Fruit fly (Drosophila melanogaster) whole organism, embryonic: ENCODE results near the gene CG13299.

Experiments used
- Abd-B ChIP-seq: fragments of 200-800 bp; sonication (Bioruptor generic); optimal IDR thresholded peaks from 2 replicates; lab custom pipeline; 2018; ENCODE audit warnings: missing biosample characterization, mild to moderate bottlenecking, missing genetic modification characterization, moderate library complexity
- Ada2b ChIP-seq: fragments of 200-800 bp; sonication (Bioruptor generic); IDR thresholded peaks from 2 replicates; pipeline ENCODE4 v1.3.6; 2022; ENCODE audit warnings: missing biosample characterization, missing genetic modification characterization
- Asciz ChIP-seq: fragments of 200-800 bp; sonication (Bioruptor generic); optimal IDR thresholded peaks from 2 replicates; lab custom pipeline; 2017; ENCODE audit warnings: missing biosample characterization, mild to moderate bottlenecking, missing genetic modification characterization, missing genetic modification reagents
- Atf6 ChIP-seq: fragments of 200-800 bp; sonication (Bioruptor generic); IDR thresholded peaks from 2 replicates; pipeline ENCODE4 v1.3.6; 2022; ENCODE audit warnings: missing biosample characterization, missing genetic modification characterization
- CG10274 ChIP-seq: fragments of 200-800 bp; sonication (Bioruptor generic); optimal IDR thresholded peaks from 3 replicates; lab custom pipeline; 2017; ENCODE audit warnings: missing biosample characterization, mild to moderate bottlenecking, missing genetic modification characterization
- CG10462 ChIP-seq: fragments of 200-800 bp; sonication (Bioruptor generic); optimal IDR thresholded peaks from 2 replicates; lab custom pipeline; 2016; ENCODE audit warnings: missing biosample characterization, missing genetic modification characterization
- CG10959 ChIP-seq: fragments of 200-800 bp; sonication (Bioruptor generic); IDR thresholded peaks from 2 replicates; pipeline ENCODE4 v1.3.6; 2022; ENCODE audit warnings: missing biosample characterization, missing genetic modification characterization
- CG11398 ChIP-seq: fragments of 200-800 bp; sonication (Bioruptor generic); optimal IDR thresholded peaks from 2 replicates; lab custom pipeline; 2016; ENCODE audit warnings: missing biosample characterization, missing genetic modification characterization
- CG11560 ChIP-seq: fragments of 200-800 bp; sonication (Bioruptor generic); IDR thresholded peaks from 3 replicates; pipeline ENCODE4 v1.3.6; 2022; ENCODE audit warnings: missing biosample characterization, missing genetic modification characterization
- CG12104 ChIP-seq: fragments of 200-800 bp; sonication (Bioruptor generic); optimal IDR thresholded peaks from 3 replicates; lab custom pipeline; 2016; ENCODE audit warnings: missing biosample characterization, missing genetic modification characterization
- CG12236 ChIP-seq: fragments of 200-800 bp; sonication (Bioruptor generic); optimal IDR thresholded peaks from 2 replicates; lab custom pipeline; 2016; ENCODE audit warnings: missing biosample characterization, missing genetic modification characterization
- CG12391 ChIP-seq: fragments of 200-800 bp; sonication (Bioruptor generic); optimal IDR thresholded peaks from 3 replicates; lab custom pipeline; 2018; ENCODE audit warnings: missing biosample characterization, mild to moderate bottlenecking, missing genetic modification characterization, moderate library complexity
- CG15479 ChIP-seq: fragments of 200-800 bp; sonication (Bioruptor generic); optimal IDR thresholded peaks from 3 replicates; lab custom pipeline; 2019; ENCODE audit warnings: missing biosample characterization, mild to moderate bottlenecking, missing genetic modification characterization, moderate library complexity
- CG15696 ChIP-seq: fragments of 200-800 bp; sonication (Bioruptor generic); optimal IDR thresholded peaks from 2 replicates; lab custom pipeline; 2019; ENCODE audit warnings: missing biosample characterization, mild to moderate bottlenecking, missing genetic modification characterization, moderate library complexity
- CG33213 ChIP-seq: fragments of 200-800 bp; sonication (Bioruptor generic); optimal IDR thresholded peaks from 3 replicates; lab custom pipeline; 2016; ENCODE audit warnings: missing biosample characterization, missing genetic modification characterization
- CG4328 ChIP-seq: fragments of 200-800 bp; sonication (Bioruptor generic); optimal IDR thresholded peaks from 3 replicates; lab custom pipeline; 2017; ENCODE audit warnings: missing biosample characterization, missing genetic modification reagents, missing genetic modification characterization
- CG4404 ChIP-seq: fragments of 200-800 bp; sonication (Bioruptor generic); IDR thresholded peaks from 2 replicates; pipeline ENCODE4 v1.3.6; 2022; ENCODE audit warnings: missing biosample characterization, missing genetic modification characterization
- CG4820 ChIP-seq: fragments of 200-800 bp; sonication (Bioruptor generic); optimal IDR thresholded peaks from 3 replicates; lab custom pipeline; 2016; ENCODE audit warnings: missing biosample characterization, missing genetic modification characterization
- CrebB ChIP-seq: fragments of 200-800 bp; sonication (Bioruptor generic); optimal IDR thresholded peaks from 3 replicates; lab custom pipeline; 2018; ENCODE audit warnings: missing biosample characterization, mild to moderate bottlenecking, missing genetic modification characterization
- D19B ChIP-seq: fragments of 200-800 bp; sonication (Bioruptor generic); optimal IDR thresholded peaks from 2 replicates; lab custom pipeline; 2017; ENCODE audit warnings: missing biosample characterization, mild to moderate bottlenecking, missing genetic modification characterization
- Dad ChIP-seq: fragments of 200-800 bp; sonication (Bioruptor generic); optimal IDR thresholded peaks from 3 replicates; lab custom pipeline; 2016; ENCODE audit warnings: missing biosample characterization, missing genetic modification characterization
- Dip2 ChIP-seq: fragments of 200-800 bp; sonication (Bioruptor generic); IDR thresholded peaks from 2 replicates; pipeline ENCODE4 v1.3.6; 2022; ENCODE audit warnings: missing biosample characterization, missing genetic modification characterization
- Doc3 ChIP-seq: fragments of 200-800 bp; sonication (Bioruptor generic); IDR thresholded peaks from 3 replicates; pipeline ENCODE4 v1.3.6; 2022; ENCODE audit warnings: missing biosample characterization, missing genetic modification characterization; ENCODE audit not compliant: partially characterized antibody
- Elba2 ChIP-seq: fragments of 200-800 bp; sonication (Bioruptor generic); optimal IDR thresholded peaks from 3 replicates; lab custom pipeline; 2016; ENCODE audit warnings: missing biosample characterization, missing genetic modification characterization
- HmgD ChIP-seq: fragments of 200-800 bp; sonication (Bioruptor generic); optimal IDR thresholded peaks from 3 replicates; lab custom pipeline; 2016; ENCODE audit warnings: missing biosample characterization, missing genetic modification characterization
- Jarid2 ChIP-seq: fragments of 200-800 bp; sonication (Bioruptor generic); optimal IDR thresholded peaks from 3 replicates; lab custom pipeline; 2017; ENCODE audit warnings: mild to moderate bottlenecking, missing biosample characterization, missing genetic modification reagents, missing genetic modification characterization
- MESR4 ChIP-seq: fragments of 200-800 bp; sonication (Bioruptor generic); optimal IDR thresholded peaks from 2 replicates; lab custom pipeline; 2018; ENCODE audit warnings: missing biosample characterization, mild to moderate bottlenecking, missing genetic modification characterization, moderate library complexity
- NC2β ChIP-seq: fragments of 200-800 bp; sonication (Bioruptor generic); optimal IDR thresholded peaks from 2 replicates; lab custom pipeline; 2016; ENCODE audit warnings: missing biosample characterization, missing genetic modification characterization
- NK7.1 ChIP-seq: fragments of 200-800 bp; sonication (Bioruptor generic); optimal IDR thresholded peaks from 3 replicates; lab custom pipeline; 2016; ENCODE audit warnings: missing biosample characterization, missing genetic modification characterization
- Rx ChIP-seq: fragments of 200-800 bp; sonication (Bioruptor generic); IDR thresholded peaks from 2 replicates; pipeline ENCODE4 v1.3.6; 2022; ENCODE audit warnings: missing biosample characterization, missing genetic modification characterization
- Side ChIP-seq: fragments of 200-800 bp; sonication (Bioruptor generic); optimal IDR thresholded peaks from 2 replicates; lab custom pipeline; 2016; ENCODE audit warnings: missing biosample characterization, missing genetic modification characterization
- Sox100B ChIP-seq: fragments of 200-800 bp; sonication (Bioruptor generic); optimal IDR thresholded peaks from 3 replicates; lab custom pipeline; 2018; ENCODE audit warnings: missing biosample characterization, mild to moderate bottlenecking, missing genetic modification characterization
- Spps ChIP-seq: fragments of 200-800 bp; sonication (Bioruptor generic); optimal IDR thresholded peaks from 2 replicates; lab custom pipeline; 2018; ENCODE audit warnings: missing biosample characterization, mild to moderate bottlenecking, missing genetic modification characterization
- Tbp ChIP-seq: fragments of >200 bp; optimal IDR thresholded peaks from 2 replicates; lab custom pipeline; 2018; ENCODE audit warnings: missing biosample characterization, missing genetic modification characterization
- btn ChIP-seq: fragments of 200-800 bp; sonication (Bioruptor generic); optimal IDR thresholded peaks from 2 replicates; lab custom pipeline; 2016; ENCODE audit warnings: missing biosample characterization, missing genetic modification characterization
- cwo ChIP-seq: fragments of 200-800 bp; sonication (Bioruptor generic); optimal IDR thresholded peaks from 3 replicates; lab custom pipeline; 2017; ENCODE audit warnings: missing biosample characterization, missing genetic modification characterization, mild to moderate bottlenecking, moderate library complexity, missing genetic modification reagents
- danr ChIP-seq: fragments of 200-800 bp; sonication (Bioruptor generic); IDR thresholded peaks from 2 replicates; pipeline ENCODE4 v1.3.6; 2022; ENCODE audit warnings: missing biosample characterization, missing genetic modification characterization
- fd64A ChIP-seq: fragments of 200-800 bp; sonication (Bioruptor generic); optimal IDR thresholded peaks from 3 replicates; lab custom pipeline; 2018; ENCODE audit warnings: missing biosample characterization, mild to moderate bottlenecking, missing genetic modification characterization
- grau ChIP-seq: fragments of 200-800 bp; optimal IDR thresholded peaks from 3 replicates; lab custom pipeline; 2019; ENCODE audit warnings: missing biosample characterization, mild to moderate bottlenecking, missing genetic modification characterization, moderate library complexity
- gro ChIP-seq: fragments of 200-800 bp; sonication (Bioruptor generic); optimal IDR thresholded peaks from 2 replicates; lab custom pipeline; 2016; ENCODE audit warnings: missing biosample characterization, missing genetic modification characterization
- h ChIP-seq: fragments of >200 bp; optimal IDR thresholded peaks from 2 replicates; lab custom pipeline; 2017
- her ChIP-seq: fragments of 200-800 bp; sonication (Bioruptor generic); optimal IDR thresholded peaks from 2 replicates; lab custom pipeline; 2016; ENCODE audit warnings: missing biosample characterization, missing genetic modification characterization
- lbe ChIP-seq: fragments of 200-800 bp; sonication (Bioruptor generic); optimal IDR thresholded peaks from 2 replicates; lab custom pipeline; 2016; ENCODE audit warnings: missing biosample characterization, mild to moderate bottlenecking, missing genetic modification characterization
- pb ChIP-seq: fragments of 200-800 bp; sonication (Bioruptor generic); optimal IDR thresholded peaks from 3 replicates; lab custom pipeline; 2016; ENCODE audit warnings: missing biosample characterization, missing genetic modification characterization
- pfk ChIP-seq: fragments of 200-800 bp; sonication (Bioruptor generic); optimal IDR thresholded peaks from 2 replicates; lab custom pipeline; 2018; ENCODE audit warnings: missing biosample characterization, mild to moderate bottlenecking, missing genetic modification characterization, moderate library complexity
- pnt ChIP-seq: fragments of 200-800 bp; sonication (Bioruptor generic); optimal IDR thresholded peaks from 3 replicates; lab custom pipeline; 2016; ENCODE audit warnings: missing biosample characterization, missing genetic modification characterization
- pzg ChIP-seq: fragments of 200-800 bp; sonication (Bioruptor generic); optimal IDR thresholded peaks from 3 replicates; lab custom pipeline; 2018; ENCODE audit warnings: missing biosample characterization, mild to moderate bottlenecking, missing genetic modification characterization, moderate library complexity
- repo ChIP-seq: fragments of 200-800 bp; sonication (Bioruptor generic); optimal IDR thresholded peaks from 2 replicates; lab custom pipeline; 2016; ENCODE audit warnings: missing biosample characterization, missing genetic modification characterization
- stc ChIP-seq: fragments of 200-800 bp; sonication (Bioruptor generic); IDR thresholded peaks from 2 replicates; pipeline ENCODE4 v1.3.6; 2022; ENCODE audit warnings: missing biosample characterization, missing genetic modification characterization
- wdn ChIP-seq: fragments of 200-800 bp; sonication (Bioruptor generic); IDR thresholded peaks from 2 replicates; pipeline ENCODE4 v1.3.6; 2022; ENCODE audit warnings: missing biosample characterization, missing genetic modification characterization

Gene CG13299

DNA sequence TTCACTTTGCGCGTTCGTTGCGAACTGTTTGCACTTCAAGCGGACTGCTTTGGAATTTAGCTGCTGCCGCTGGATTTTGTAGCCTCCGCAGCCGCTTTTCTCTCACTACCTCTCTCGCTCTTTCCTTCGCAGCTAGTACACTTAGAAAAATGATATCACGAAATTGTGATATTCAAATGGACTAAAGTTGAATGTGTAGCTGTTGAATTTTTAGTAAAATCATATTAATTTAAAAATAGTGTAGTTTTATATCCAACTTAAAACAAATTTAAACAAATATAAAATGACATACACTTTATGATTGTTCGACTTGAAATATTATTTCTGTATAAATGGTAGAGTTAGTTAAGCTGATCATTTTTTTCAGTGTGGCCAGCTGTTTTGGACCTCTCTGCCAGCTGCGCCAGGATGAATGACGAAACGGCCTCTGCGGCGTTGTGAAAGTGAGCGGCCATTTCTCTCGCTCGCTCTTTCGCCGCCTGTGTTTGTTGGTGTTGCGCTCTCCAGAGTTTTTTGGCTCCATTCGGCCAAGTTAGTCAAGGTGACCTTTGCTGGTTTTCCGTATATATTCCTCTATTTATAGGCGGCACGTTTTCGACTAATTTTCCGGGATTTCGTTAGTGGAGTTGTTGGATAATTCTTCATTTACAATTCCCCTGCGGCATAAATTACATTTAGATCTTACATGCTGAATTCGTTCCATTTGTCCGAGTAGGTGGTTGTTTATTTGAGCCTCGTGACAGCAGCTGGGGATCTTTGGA lies 30.7 kb upstream of the CG13299 start, which contains the start of gene Ldh (continued):
- TF ChIP-seq Dip2 (GFP tag; lab: Robert Waterston, UW) (0 out of 2 replicates have a peak, but pooled peaks have one; percentile 19), Dad (GFP tag; lab: Kevin White, UChicago) (peak; percentile 73), stc (GFP tag; lab: Robert Waterston, UW) (peak; percentile 91), CG10274 (GFP tag; lab: Kevin White, UChicago) (peak; percentile 76), Spps (tag; lab: Kevin White, UChicago) (peak; percentile 93), CG12236 (GFP tag; lab: Kevin White, UChicago) (peak; percentile 59), fd64A (peak; percentile 52), CG12391 (tag; lab: Kevin White, UChicago) (peak; percentile 99), CG4820 (GFP tag; lab: Kevin White, UChicago) (peak; percentile 92), CG4328 (GFP tag; lab: Kevin White, UChicago) (peak; percentile 96), Elba2 (GFP tag; lab: Kevin White, UChicago) (peak; percentile 80), Doc3 (GFP tag; lab: Robert Waterston, UW) (no peak), pb (GFP tag; lab: Kevin White, UChicago) (peak; percentile 64), btn (GFP tag; lab: Kevin White, UChicago) (no peak), grau (tag; lab: Kevin White, UChicago) (peak; percentile 97), lbe (GFP tag; lab: Kevin White, UChicago) (peak; percentile 93), pnt (peak; percentile 62), h (lab: Kevin White, UChicago) (no peak), Asciz (GFP tag; lab: Kevin White, UChicago) (peak; percentile 93), D19B (GFP tag; lab: Kevin White, UChicago) (peak; percentile 82), CG11398 (GFP tag; lab: Kevin White, UChicago) (peak; percentile 66), NC2β (GFP tag; lab: Kevin White, UChicago) (peak; percentile 89), Rx (GFP tag; lab: Robert Waterston, UW) (peak; percentile 76), pzg (GFP tag; lab: Kevin White, UChicago) (no peak), repo (GFP tag; lab: Kevin White, UChicago) (peak; percentile 56), pfk (GFP tag; lab: Kevin White, UChicago) (peak; percentile 33), HmgD (GFP tag; lab: Kevin White, UChicago) (no peak), CG15696 (peak; percentile 98), CG10462 (GFP tag; lab: Kevin White, UChicago) (peak; percentile 91), MESR4 (GFP tag; lab: Kevin White, UChicago) (peak; percentile 39), NK7.1 (GFP tag; lab: Kevin White, UChicago) (peak; percentile 78), CrebB (tag; lab: Kevin White, UChicago) (peak; percentile 93), CG15479 (peak; percentile 90), danr (GFP tag; lab: Robert Waterston, UW) (peak; percentile 81), CG10959 (peak; percentile 87), Tbp (GFP tag; lab: Kevin White, UChicago) (no peak), Side (peak; percentile 48), CG12104 (GFP tag; lab: Kevin White, UChicago) (peak; percentile 90), Jarid2 (GFP tag; lab: Kevin White, UChicago) (peak; percentile 85), gro (peak; percentile 15), wdn (GFP tag; lab: Robert Waterston, UW) (peak; percentile 87), Abd-B (peak; percentile 94), Ada2b (GFP tag; lab: Robert Waterston, UW) (peak; percentile 86), CG4404 (peak; percentile 91), CG33213 (peak; percentile 62), Atf6 (GFP tag; lab: Robert Waterston, UW) (peak; percentile 95), her (no peak), Sox100B (GFP tag; lab: Kevin White, UChicago) (peak; percentile 97), CG11560 (tag; lab: Robert Waterston, UW) (peak; percentile 83), cwo (peak; percentile 88)
